Worm (Caenorhabditis elegans) whole organism, L4 larva: ENCODE results near the gene efl-3.

Experiments used
- F26F4.8 ChIP-seq: fragments of 200-800 bp; sonication (Bioruptor generic); conservative IDR thresholded peaks from 2 replicates; pipeline ENCODE4 v1.3.6; 2022; ENCODE audit warnings: missing genetic modification characterization, missing compliant biosample characterization
- T20F7.1 ChIP-seq: fragments of 200-800 bp; sonication (Bioruptor generic); optimal IDR thresholded peaks from 2 replicates; lab custom pipeline; 2018; ENCODE audit warnings: mild to moderate bottlenecking, missing genetic modification characterization, missing compliant biosample characterization
- T26A8.4 ChIP-seq: fragments of 200-800 bp; sonication (Bioruptor generic); IDR thresholded peaks from 2 replicates; pipeline ENCODE4 v1.3.6; 2022; ENCODE audit warnings: missing genetic modification characterization, missing compliant biosample characterization
- Y5F2A.4 ChIP-seq: fragments of 200-800 bp; sonication (Bioruptor generic); optimal IDR thresholded peaks from 2 replicates; lab custom pipeline; 2018; ENCODE audit warnings: mild to moderate bottlenecking, missing genetic modification characterization, missing compliant biosample characterization
- Y75B8A.6 ChIP-seq: fragments of 200-800 bp; sonication (Bioruptor generic); IDR thresholded peaks from 2 replicates; pipeline ENCODE4 v1.3.6; 2022; ENCODE audit warnings: missing genetic modification reagents, missing genetic modification characterization, missing compliant biosample characterization
- aha-1 ChIP-seq: fragments of 150-350 bp; peaks from one replicate; lab custom pipeline; 2014; ENCODE audit warnings: missing biosample characterization, missing genetic modification characterization
- ceh-20 ChIP-seq: fragments of 200-800 bp; sonication (Bioruptor generic); IDR thresholded peaks from 2 replicates; pipeline ENCODE4 v1.3.6; 2022; ENCODE audit warnings: missing genetic modification reagents, missing genetic modification characterization, missing compliant biosample characterization
- ceh-28 ChIP-seq: fragments of 150-350 bp; optimal IDR thresholded peaks from 2 replicates; lab custom pipeline; 2014; ENCODE audit warnings: missing biosample characterization, missing genetic modification reagents, missing genetic modification characterization
- ceh-32 ChIP-seq: sonication (generic microtip); optimal IDR thresholded peaks from 2 replicates; lab custom pipeline; 2016; ENCODE audit warnings: mild to moderate bottlenecking, missing genetic modification characterization, missing compliant biosample characterization; ENCODE audit not compliant: poor library complexity
- ceh-82 ChIP-seq: sonication (generic microtip); optimal IDR thresholded peaks from 2 replicates; lab custom pipeline; 2017; ENCODE audit warnings: missing biosample characterization, missing genetic modification characterization
- cey-2 ChIP-seq: sonication (generic microtip); optimal IDR thresholded peaks from 3 replicates; lab custom pipeline; 2017; ENCODE audit warnings: missing genetic modification characterization, mild to moderate bottlenecking, missing compliant biosample characterization, antibody characterized with exemption, borderline replicate concordance; ENCODE audit not compliant: insufficient read depth
- daf-19 ChIP-seq: fragments of 200-800 bp; sonication (Bioruptor generic); conservative IDR thresholded peaks from 2 replicates; pipeline ENCODE4 v1.3.6; 2022; ENCODE audit warnings: missing genetic modification characterization, missing compliant biosample characterization
- daf-8 ChIP-seq: fragments of 200-800 bp; sonication (Bioruptor generic); IDR thresholded peaks from 2 replicates; pipeline ENCODE4 v1.3.6; 2022; ENCODE audit warnings: missing genetic modification characterization, missing compliant biosample characterization
- dmd-6 ChIP-seq: fragments of 200-800 bp; sonication (Bioruptor generic); IDR thresholded peaks from 2 replicates; pipeline ENCODE4 v1.3.6; 2022; ENCODE audit warnings: missing genetic modification reagents, missing genetic modification characterization, missing compliant biosample characterization
- dmd-8 ChIP-seq: fragments of 200-800 bp; sonication (Bioruptor generic); IDR thresholded peaks from 2 replicates; pipeline ENCODE4 v1.3.6; 2022; ENCODE audit warnings: missing genetic modification characterization, missing compliant biosample characterization
- dpl-1 ChIP-seq: fragments of 150-350 bp; optimal IDR thresholded peaks from 2 replicates; lab custom pipeline; 2014; ENCODE audit warnings: missing biosample characterization, missing genetic modification reagents, missing genetic modification characterization
- egl-27 ChIP-seq: sonication (generic microtip); optimal IDR thresholded peaks from 3 replicates; lab custom pipeline; 2017; ENCODE audit warnings: missing biosample characterization, missing genetic modification reagents, missing genetic modification characterization
- egl-43 ChIP-seq: fragments of 200-800 bp; sonication (Bioruptor generic); IDR thresholded peaks from 2 replicates; pipeline ENCODE4 v1.3.6; 2022; ENCODE audit warnings: missing genetic modification reagents, missing genetic modification characterization, missing compliant biosample characterization
- fos-1 ChIP-seq: fragments of 150-350 bp; optimal IDR thresholded peaks from 2 replicates; lab custom pipeline; 2014; ENCODE audit warnings: missing biosample characterization, missing genetic modification characterization
- hif-1 ChIP-seq, 2 experiments: sonication (generic microtip); optimal IDR thresholded peaks; 2 replicates each; lab custom pipeline; 2016 to 2017; ENCODE audit warnings: missing compliant biosample characterization in 2 of 2, missing genetic modification characterization in 2 of 2, missing genetic modification reagents in 2 of 2, missing genotype in 2 of 2, mild to moderate bottlenecking in 1 of 2
- hlh-11 ChIP-seq: fragments of 200-800 bp; sonication (Bioruptor generic); optimal IDR thresholded peaks from 2 replicates; lab custom pipeline; 2018; ENCODE audit warnings: mild to moderate bottlenecking, missing genetic modification characterization, missing compliant biosample characterization
- hlh-30 ChIP-seq: sonication (generic microtip); optimal IDR thresholded peaks from 2 replicates; lab custom pipeline; 2017; ENCODE audit warnings: antibody characterized with exemption, mild to moderate bottlenecking, missing genetic modification characterization, missing compliant biosample characterization; ENCODE audit not compliant: insufficient read depth
- hmg-1.1 ChIP-seq: fragments of 200-800 bp; sonication (Bioruptor generic); IDR thresholded peaks from 2 replicates; pipeline ENCODE4 v1.3.6; 2022; ENCODE audit warnings: missing genetic modification reagents, missing genetic modification characterization, missing compliant biosample characterization
- jun-1 ChIP-seq: fragments of 150-350 bp; optimal IDR thresholded peaks from 2 replicates; lab custom pipeline; 2014; ENCODE audit warnings: missing biosample characterization, missing genetic modification reagents, missing genetic modification characterization
- lim-7 ChIP-seq: fragments of 200-800 bp; sonication (Bioruptor generic); IDR thresholded peaks from 2 replicates; pipeline ENCODE4 v1.3.6; 2022; ENCODE audit warnings: missing genetic modification characterization, missing compliant biosample characterization
- lin-13 ChIP-seq: fragments of 150-350 bp; optimal IDR thresholded peaks from 2 replicates; lab custom pipeline; 2014; ENCODE audit warnings: missing biosample characterization, missing genetic modification reagents, missing genetic modification characterization
- lin-29 ChIP-seq: fragments of 200-800 bp; sonication (Bioruptor generic); IDR thresholded peaks from 2 replicates; pipeline ENCODE4 v1.3.6; 2022; ENCODE audit warnings: missing genetic modification reagents, missing genetic modification characterization, missing compliant biosample characterization
- lin-38 ChIP-seq: fragments of 200-800 bp; sonication (Bioruptor generic); IDR thresholded peaks from 2 replicates; pipeline ENCODE4 v1.3.6; 2022; ENCODE audit warnings: missing genetic modification reagents, missing genetic modification characterization, missing compliant biosample characterization
- lin-39 ChIP-seq: fragments of 150-350 bp; optimal IDR thresholded peaks from 2 replicates; lab custom pipeline; 2014; ENCODE audit warnings: missing biosample characterization, missing genetic modification reagents, missing genetic modification characterization
- mdt-29 ChIP-seq: fragments of 200-800 bp; sonication (Bioruptor generic); IDR thresholded peaks from 2 replicates; pipeline ENCODE4 v1.3.6; 2022; ENCODE audit warnings: missing genetic modification reagents, missing genetic modification characterization, missing compliant biosample characterization
- mep-1 ChIP-seq: fragments of 150-350 bp; sonication (generic microtip); optimal IDR thresholded peaks from 3 replicates; lab custom pipeline; 2014; ENCODE audit warnings: missing biosample characterization, missing genetic modification characterization
- mes-2 ChIP-seq: sonication (generic microtip); optimal IDR thresholded peaks from 2 replicates; lab custom pipeline; 2016; ENCODE audit warnings: missing genotype, mild to moderate bottlenecking, missing genetic modification characterization, missing compliant biosample characterization; ENCODE audit not compliant: poor library complexity, severe bottlenecking
- nhr-102 ChIP-seq: sonication (generic microtip); optimal IDR thresholded peaks from 2 replicates; lab custom pipeline; 2016; ENCODE audit warnings: mild to moderate bottlenecking, missing genetic modification characterization, moderate library complexity, missing compliant biosample characterization
- nhr-11 ChIP-seq: fragments of 150-350 bp; optimal IDR thresholded peaks from 2 replicates; lab custom pipeline; 2014; ENCODE audit warnings: missing biosample characterization, missing genetic modification characterization
- nhr-111 ChIP-seq: fragments of 200-800 bp; sonication (Bioruptor generic); optimal IDR thresholded peaks from 2 replicates; lab custom pipeline; 2018; ENCODE audit warnings: mild to moderate bottlenecking, missing genetic modification characterization, missing compliant biosample characterization
- nhr-42 ChIP-seq: fragments of 200-800 bp; sonication (Bioruptor generic); IDR thresholded peaks from 2 replicates; pipeline ENCODE4 v1.3.6; 2022; ENCODE audit warnings: missing genetic modification characterization, missing compliant biosample characterization
- nhr-6 ChIP-seq: fragments of 150-350 bp; optimal IDR thresholded peaks from 2 replicates; lab custom pipeline; 2014; ENCODE audit warnings: missing biosample characterization, missing genetic modification characterization
- saeg-2 ChIP-seq: fragments of 200-800 bp; sonication (Bioruptor generic); IDR thresholded peaks from 2 replicates; pipeline ENCODE4 v1.3.6; 2022; ENCODE audit warnings: missing genetic modification reagents, missing genetic modification characterization, missing compliant biosample characterization
- snpc-1.2 ChIP-seq: fragments of 200-800 bp; sonication (Bioruptor generic); IDR thresholded peaks from 2 replicates; pipeline ENCODE4 v1.3.6; 2022; ENCODE audit warnings: missing genetic modification reagents, missing genetic modification characterization, missing compliant biosample characterization
- unc-130 ChIP-seq: sonication (generic microtip); optimal IDR thresholded peaks from 2 replicates; lab custom pipeline; 2016; ENCODE audit warnings: missing genetic modification reagents, missing genetic modification characterization, missing compliant biosample characterization
- unc-39 ChIP-seq: sonication (generic microtip); optimal IDR thresholded peaks from 2 replicates; lab custom pipeline; 2017; ENCODE audit warnings: missing biosample characterization, missing genetic modification characterization
- unc-62 ChIP-seq, 3 experiments: fragments of 150-350 bp in 1 of 3; sonication (generic microtip); optimal IDR thresholded peaks in 2 of 3; peaks in 1 of 3; 1 replicate in 1 of 3; 2 replicates in 2 of 3; lab custom pipeline; 2014 to 2017; ENCODE audit warnings: missing biosample characterization in 3 of 3, missing genetic modification characterization in 3 of 3, missing genetic modification reagents in 3 of 3, missing genotype in 1 of 3
- zfp-2 ChIP-seq: sonication (generic microtip); optimal IDR thresholded peaks from 2 replicates; lab custom pipeline; 2016; ENCODE audit warnings: mild to moderate bottlenecking, missing genetic modification characterization, missing compliant biosample characterization
- zfp-3 ChIP-seq: fragments of 200-800 bp; sonication (Bioruptor generic); conservative IDR thresholded peaks from 2 replicates; pipeline ENCODE4 v1.3.6; 2022; ENCODE audit warnings: missing genetic modification reagents, missing genetic modification characterization, missing compliant biosample characterization
- zip-11 ChIP-seq: fragments of 200-800 bp; sonication (Bioruptor generic); IDR thresholded peaks from 2 replicates; pipeline ENCODE4 v1.3.6; 2022; ENCODE audit warnings: missing genetic modification characterization, missing compliant biosample characterization
- zip-2 ChIP-seq: fragments of 150-350 bp; optimal IDR thresholded peaks from 2 replicates; lab custom pipeline; 2014; ENCODE audit warnings: missing biosample characterization, missing genetic modification characterization
- ztf-11 ChIP-seq: fragments of 150-350 bp; optimal IDR thresholded peaks from 2 replicates; lab custom pipeline; 2014; ENCODE audit warnings: missing biosample characterization, missing genetic modification characterization
- ztf-7 ChIP-seq: fragments of 150-350 bp; optimal IDR thresholded peaks from 2 replicates; lab custom pipeline; 2014; ENCODE audit warnings: missing biosample characterization, missing genetic modification characterization

The efl-3 gene

DNA sequence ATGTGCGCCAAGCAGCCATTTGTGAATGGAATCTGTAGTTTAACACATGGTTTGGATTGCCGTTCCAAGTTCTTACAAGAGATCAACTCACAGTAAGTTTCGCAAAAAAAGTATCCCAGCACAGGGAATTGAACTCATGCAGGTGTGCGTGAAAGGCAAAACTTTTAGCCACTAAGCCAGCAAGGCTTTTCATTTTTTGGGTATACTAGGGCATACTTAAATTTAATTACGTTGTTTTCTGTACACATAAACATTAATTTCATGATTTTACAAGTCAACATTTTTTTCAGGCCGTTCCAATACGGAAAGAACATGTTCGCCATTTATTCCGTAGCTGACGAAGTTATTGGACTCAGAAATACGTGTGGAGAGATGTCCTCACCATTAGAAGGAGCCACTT lies 29.0 kb downstream of the efl-3 start (continued):
- TF ChIP-seq unc-62 (GFP tag; optimal IDR thresholded peaks at IDR 0.05 in 1 of 2; lab: Kevin White, UChicago) (no peak), unc-62 (tag; optimal IDR thresholded peaks at IDR 0.05; lab: Kevin White, UChicago) (no peak), zfp-2 (tag; lab: Kevin White, UChicago) (no peak), ztf-11 (tag; lab: Kevin White, UChicago) (no peak), lim-7 (peak; percentile 96)

ce11 chrII:8442176-8442575 lies 29.7 kb downstream of the efl-3 start:
- TF ChIP-seq nhr-111 (GFP tag; lab: Kevin White, UChicago) = no peak
- peak; percentile 69 for TF ChIP-seq mes-2 (tag; lab: Kevin White, UChicago)
- peak; percentile 9; the same call in 1 of the 2 replicates for TF ChIP-seq dmd-6 (GFP tag; lab: Robert Waterston, UW)
- no peak for TF ChIP-seq ztf-11 (tag; lab: Kevin White, UChicago)
- no peak for TF ChIP-seq nhr-11 (tag; lab: Kevin White, UChicago)
- TF ChIP-seq zip-11 = no peak
- TF ChIP-seq cey-2 (tag; lab: Kevin White, UChicago) = no peak
- peak; percentile 26 for TF ChIP-seq hlh-11 (tag; lab: Kevin White, UChicago)
- no peak for TF ChIP-seq lin-39
- TF ChIP-seq saeg-2 (GFP tag; lab: Robert Waterston, UW) = no peak
- no peak for TF ChIP-seq nhr-6 (tag; lab: Kevin White, UChicago)
- TF ChIP-seq jun-1 (tag; lab: Kevin White, UChicago) = no peak
- no peak for TF ChIP-seq F26F4.8 (GFP tag; lab: Robert Waterston, UW)
- TF ChIP-seq snpc-1.2 (GFP tag; lab: Robert Waterston, UW) = no peak
- TF ChIP-seq T26A8.4 (GFP tag; lab: Robert Waterston, UW) = peak; percentile 23; the same call in 1 of the 2 replicates
- TF ChIP-seq unc-130 (GFP tag; lab: Kevin White, UChicago) = no peak
- peak; percentile 48 for TF ChIP-seq mep-1 (tag; lab: Kevin White, UChicago)
- no peak for TF ChIP-seq dmd-8 (GFP tag; lab: Robert Waterston, UW)
- no peak for TF ChIP-seq aha-1 (tag; lab: Kevin White, UChicago)
- TF ChIP-seq hmg-1.1 (GFP tag; lab: Robert Waterston, UW) = peak; percentile 48
- no peak for TF ChIP-seq mdt-29
- TF ChIP-seq ceh-32 (tag; lab: Kevin White, UChicago) = no peak
- TF ChIP-seq egl-43 (GFP tag; lab: Robert Waterston, UW) = no peak
- no peak for TF ChIP-seq lin-29 (GFP tag; lab: Robert Waterston, UW)
- TF ChIP-seq zfp-3 (GFP tag; lab: Robert Waterston, UW) = no peak
- no peak for TF ChIP-seq fos-1
- no peak for TF ChIP-seq unc-39 (tag; lab: Kevin White, UChicago)
- no peak for TF ChIP-seq lin-13
- TF ChIP-seq daf-19 (GFP tag; lab: Robert Waterston, UW) = no peak
- no peak for TF ChIP-seq ztf-7 (tag; lab: Kevin White, UChicago)
- TF ChIP-seq hlh-30 = peak; percentile 48
- TF ChIP-seq ceh-82 (tag; lab: Kevin White, UChicago) = no peak
- TF ChIP-seq Y75B8A.6 = no peak
- 0 out of 2 replicates have a peak, but pooled peaks have one; percentile 12 for TF ChIP-seq ceh-20
- TF ChIP-seq ceh-28 (tag; lab: Kevin White, UChicago) = no peak
- no peak for TF ChIP-seq lim-7
- no peak for TF ChIP-seq T20F7.1
- TF ChIP-seq nhr-102 (tag; lab: Kevin White, UChicago) = no peak
- no peak for TF ChIP-seq Y5F2A.4 (GFP tag; lab: Kevin White, UChicago)
- TF ChIP-seq dpl-1 (GFP tag; lab: Kevin White, UChicago) = peak; percentile 57
- no peak for TF ChIP-seq unc-62 (GFP tag; optimal IDR thresholded peaks at IDR 0.05 in 1 of 2; lab: Kevin White, UChicago)
- no peak for TF ChIP-seq unc-62 (tag; optimal IDR thresholded peaks at IDR 0.05; lab: Kevin White, UChicago)
- TF ChIP-seq egl-27 (tag; lab: Kevin White, UChicago) = no peak
- TF ChIP-seq nhr-42 = no peak
- peak in 1 of 2 experiments; percentile 5 for TF ChIP-seq hif-1 (tag; optimal IDR thresholded peaks at IDR 0.05; lab: Kevin White, UChicago)
- TF ChIP-seq lin-38 (GFP tag; lab: Robert Waterston, UW) = peak; percentile 60
- no peak for TF ChIP-seq daf-8 (GFP tag; lab: Robert Waterston, UW)
- no peak for TF ChIP-seq zip-2
